Worm (Caenorhabditis elegans) whole organism, young adult: Measurements from ENCODE around the gene nsy-7.

Source experiments
- F49E8.2 ChIP-seq: sonication (generic microtip); optimal IDR thresholded peaks from 3 replicates; lab custom pipeline; 2017; ENCODE audit warnings: missing genetic modification characterization, mild to moderate bottlenecking, missing compliant biosample characterization, antibody characterized with exemption, moderate library complexity; ENCODE audit not compliant: insufficient read depth
- T07F8.4 ChIP-seq: sonication (generic microtip); optimal IDR thresholded peaks from 2 replicates; lab custom pipeline; 2016; ENCODE audit warnings: mild to moderate bottlenecking, missing genetic modification characterization, moderate library complexity, missing compliant biosample characterization
- Y53F4B.3 ChIP-seq: fragments of 200-800 bp; sonication (Bioruptor generic); IDR thresholded peaks from 2 replicates; pipeline ENCODE4 v1.3.6; 2022; ENCODE audit warnings: missing genetic modification reagents, missing genetic modification characterization, missing compliant biosample characterization
- athp-1 ChIP-seq: sonication (generic microtip); optimal IDR thresholded peaks from 2 replicates; lab custom pipeline; 2017; ENCODE audit warnings: mild to moderate bottlenecking, missing genetic modification characterization, missing compliant biosample characterization
- bed-1 ChIP-seq: fragments of 200-800 bp; sonication (Bioruptor generic); IDR thresholded peaks from 2 replicates; pipeline ENCODE4 v1.3.6; 2022; ENCODE audit warnings: missing genetic modification reagents, missing genetic modification characterization, missing compliant biosample characterization
- ceh-79 ChIP-seq: sonication (generic microtip); optimal IDR thresholded peaks from 2 replicates; lab custom pipeline; 2017; ENCODE audit warnings: mild to moderate bottlenecking, missing genetic modification characterization, missing compliant biosample characterization
- efl-1 ChIP-seq: fragments of 150-350 bp; optimal IDR thresholded peaks from 2 replicates; lab custom pipeline; 2014; ENCODE audit warnings: missing biosample characterization, missing genetic modification reagents, missing genetic modification characterization
- egrh-3 ChIP-seq: fragments of 200-800 bp; sonication (Bioruptor generic); IDR thresholded peaks from 2 replicates; pipeline ENCODE4 v1.3.6; 2022; ENCODE audit warnings: missing genetic modification reagents, missing genetic modification characterization, missing compliant biosample characterization
- lin-40 ChIP-seq: sonication (generic microtip); optimal IDR thresholded peaks from 2 replicates; lab custom pipeline; 2016; ENCODE audit warnings: missing genetic modification characterization, mild to moderate bottlenecking, missing compliant biosample characterization, missing genotype, missing genetic modification reagents
- unc-130 ChIP-seq: sonication (generic microtip); optimal IDR thresholded peaks from 2 replicates; lab custom pipeline; 2016; ENCODE audit warnings: missing genetic modification reagents, missing genetic modification characterization, missing compliant biosample characterization

- TF ChIP-seq unc-130 (GFP tag; lab: Kevin White, UChicago) (no peak), Y53F4B.3 (GFP tag; lab: Robert Waterston, UW) (no peak), egrh-3 (GFP tag; lab: Robert Waterston, UW) (no peak), bed-1 (no peak), efl-1 (GFP tag; lab: Kevin White, UChicago) (no peak), F49E8.2 (tag; lab: Kevin White, UChicago) (no peak), athp-1 (no peak), T07F8.4 (tag; lab: Kevin White, UChicago) (no peak), ceh-79 (tag; lab: Kevin White, UChicago) (no peak), lin-40 (no peak)
Measured at ce11 chrIV:8127430-8127829, 41.0 kb upstream of the nsy-7 start.
